Fruit fly (Drosophila melanogaster) whole organism, embryonic: ENCODE data around the gene Tet.
A peak's percentile ranks its signal among the peaks of the same experiment; 100 is the strongest.

ENCODE experiments used
- Awh ChIP-seq: fragments of 200-800 bp; sonication (Bioruptor generic); IDR thresholded peaks from 2 replicates; pipeline ENCODE4, ENCODE4 v1.3.6; 2022; ENCODE audit warnings: missing biosample characterization, missing genetic modification characterization
- Blimp-1 ChIP-seq: fragments of 200-800 bp; sonication (Bioruptor generic); optimal IDR thresholded peaks from 3 replicates; lab custom pipeline; 2018; ENCODE audit warnings: missing biosample characterization, missing genetic modification characterization, mild to moderate bottlenecking, moderate library complexity, missing genetic modification reagents
- CG10267 ChIP-seq: fragments of 200-800 bp; sonication (Bioruptor generic); optimal IDR thresholded peaks from 2 replicates; lab custom pipeline; 2018; ENCODE audit warnings: missing biosample characterization, mild to moderate bottlenecking, missing genetic modification characterization, moderate library complexity
- CG10321 ChIP-seq: fragments of 200-800 bp; sonication (Bioruptor generic); IDR thresholded peaks from 2 replicates; pipeline ENCODE4 v1.3.6; 2022; ENCODE audit warnings: missing biosample characterization, missing genetic modification characterization
- CG10959 ChIP-seq: fragments of 200-800 bp; sonication (Bioruptor generic); IDR thresholded peaks from 2 replicates; pipeline ENCODE4 v1.3.6; 2022; ENCODE audit warnings: missing biosample characterization, missing genetic modification characterization
- CG10979 ChIP-seq: fragments of 200-800 bp; sonication (Bioruptor generic); optimal IDR thresholded peaks from 2 replicates; lab custom pipeline; 2018; ENCODE audit warnings: missing biosample characterization, mild to moderate bottlenecking, missing genetic modification characterization, moderate library complexity
- CG12236 ChIP-seq: fragments of 200-800 bp; sonication (Bioruptor generic); optimal IDR thresholded peaks from 2 replicates; lab custom pipeline; 2016; ENCODE audit warnings: missing biosample characterization, missing genetic modification characterization
- CG14014 ChIP-seq: fragments of 200-800 bp; sonication (Bioruptor generic); IDR thresholded peaks from 2 replicates; pipeline ENCODE4 v1.3.6; 2022; ENCODE audit warnings: missing biosample characterization, missing genetic modification characterization
- CG1603 ChIP-seq: fragments of 200-800 bp; sonication (Bioruptor generic); optimal IDR thresholded peaks from 2 replicates; lab custom pipeline; 2019; ENCODE audit warnings: missing biosample characterization, mild to moderate bottlenecking, missing genetic modification characterization, moderate library complexity
- CG17912 ChIP-seq: fragments of 200-800 bp; sonication (Bioruptor generic); optimal IDR thresholded peaks from 2 replicates; lab custom pipeline; 2018; ENCODE audit warnings: missing biosample characterization, mild to moderate bottlenecking, missing genetic modification characterization
- CG18262 ChIP-seq: fragments of 200-800 bp; optimal IDR thresholded peaks from 3 replicates; lab custom pipeline; 2019; ENCODE audit warnings: missing biosample characterization, mild to moderate bottlenecking, missing genetic modification characterization, moderate library complexity
- CG1832 ChIP-seq: fragments of 200-800 bp; sonication (Bioruptor generic); optimal IDR thresholded peaks from 2 replicates; lab custom pipeline; 2017; ENCODE audit warnings: missing biosample characterization, mild to moderate bottlenecking, missing genetic modification characterization, inconsistent platforms
- CG32772 ChIP-seq: fragments of 200-800 bp; sonication (Bioruptor generic); IDR thresholded peaks from 2 replicates; pipeline ENCODE4 v1.3.6; 2022; ENCODE audit warnings: missing biosample characterization, missing genetic modification characterization
- CG33557 ChIP-seq: fragments of 200-800 bp; sonication (Bioruptor generic); optimal IDR thresholded peaks from 2 replicates; lab custom pipeline; 2019; ENCODE audit warnings: missing biosample characterization, mild to moderate bottlenecking, missing genetic modification characterization, moderate library complexity
- CG3838 ChIP-seq: fragments of 200-800 bp; sonication (Bioruptor generic); optimal IDR thresholded peaks from 3 replicates; lab custom pipeline; 2016; ENCODE audit warnings: missing biosample characterization, missing genetic modification characterization
- CG5245 ChIP-seq: fragments of 200-800 bp; sonication (Bioruptor generic); optimal IDR thresholded peaks from 3 replicates; lab custom pipeline; 2016; ENCODE audit warnings: missing biosample characterization, missing genetic modification characterization
- CG6254 ChIP-seq: fragments of 200-800 bp; sonication (Bioruptor generic); optimal IDR thresholded peaks from 3 replicates; lab custom pipeline; 2017; ENCODE audit warnings: mild to moderate bottlenecking, missing biosample characterization, missing genetic modification reagents, missing genetic modification characterization
- CG6813 ChIP-seq: fragments of 200-800 bp; sonication (Bioruptor generic); optimal IDR thresholded peaks from 2 replicates; lab custom pipeline; 2017; ENCODE audit warnings: missing biosample characterization, missing genetic modification characterization, mild to moderate bottlenecking, moderate library complexity, missing genetic modification reagents
- CG7372 ChIP-seq: fragments of 200-800 bp; sonication (Bioruptor generic); IDR thresholded peaks from 2 replicates; pipeline ENCODE4 v1.3.6; 2022; ENCODE audit warnings: missing biosample characterization, missing genetic modification characterization
- CG8089 ChIP-seq: fragments of 200-800 bp; sonication (Bioruptor generic); optimal IDR thresholded peaks from 3 replicates; lab custom pipeline; 2016; ENCODE audit warnings: missing biosample characterization, missing genetic modification characterization
- CG8281 ChIP-seq: fragments of 200-800 bp; sonication (Bioruptor generic); optimal IDR thresholded peaks from 2 replicates; lab custom pipeline; 2018; ENCODE audit warnings: missing biosample characterization, mild to moderate bottlenecking, missing genetic modification characterization, moderate library complexity
- CrebB ChIP-seq: fragments of 200-800 bp; sonication (Bioruptor generic); optimal IDR thresholded peaks from 3 replicates; lab custom pipeline; 2018; ENCODE audit warnings: missing biosample characterization, mild to moderate bottlenecking, missing genetic modification characterization
- Ets65A ChIP-seq: fragments of 200-800 bp; sonication (Bioruptor generic); peaks from one replicate; lab custom pipeline; 2016; ENCODE audit warnings: missing biosample characterization, missing genetic modification characterization
- Gug ChIP-seq: fragments of 200-800 bp; sonication (Bioruptor generic); IDR thresholded peaks from 4 replicates; pipeline ENCODE4 v1.3.6; 2022; ENCODE audit warnings: missing biosample characterization, missing genetic modification characterization
- Myb ChIP-seq: fragments of 200-800 bp; sonication (Bioruptor generic); optimal IDR thresholded peaks from 2 replicates; lab custom pipeline; 2016; ENCODE audit warnings: missing biosample characterization, missing genetic modification characterization
- Nf-YA ChIP-seq: fragments of 200-800 bp; sonication (Bioruptor generic); IDR thresholded peaks from 2 replicates; pipeline ENCODE4 v1.3.6; 2022; ENCODE audit warnings: missing biosample characterization, missing genetic modification characterization
- Rx ChIP-seq: fragments of 200-800 bp; sonication (Bioruptor generic); IDR thresholded peaks from 2 replicates; pipeline ENCODE4 v1.3.6; 2022; ENCODE audit warnings: missing biosample characterization, missing genetic modification characterization
- Sox100B ChIP-seq: fragments of 200-800 bp; sonication (Bioruptor generic); optimal IDR thresholded peaks from 3 replicates; lab custom pipeline; 2018; ENCODE audit warnings: missing biosample characterization, mild to moderate bottlenecking, missing genetic modification characterization
- amos ChIP-seq: fragments of 200-800 bp; sonication (Bioruptor generic); IDR thresholded peaks from 2 replicates; pipeline ENCODE4 v1.3.6; 2022; ENCODE audit warnings: missing biosample characterization, missing genetic modification characterization; ENCODE audit not compliant: partially characterized antibody
- bcd ChIP-seq: fragments of 200-800 bp; sonication (Bioruptor generic); optimal IDR thresholded peaks from 2 replicates; lab custom pipeline; 2017; ENCODE audit warnings: missing biosample characterization, mild to moderate bottlenecking, missing genetic modification characterization
- bsh ChIP-seq, 2 experiments: fragments of 200-800 bp; sonication (Bioruptor generic); optimal IDR thresholded peaks; 2 replicates each; lab custom pipeline; 2017 to 2018; ENCODE audit warnings: mild to moderate bottlenecking in 2 of 2, missing biosample characterization in 2 of 2, missing genetic modification characterization in 2 of 2, moderate library complexity in 1 of 2
- btn ChIP-seq: fragments of 200-800 bp; sonication (Bioruptor generic); optimal IDR thresholded peaks from 2 replicates; lab custom pipeline; 2016; ENCODE audit warnings: missing biosample characterization, missing genetic modification characterization
- inv ChIP-seq: fragments of 200-800 bp; sonication (Bioruptor generic); IDR thresholded peaks from 2 replicates; pipeline ENCODE4 v1.3.6; 2022; ENCODE audit warnings: missing biosample characterization, missing genetic modification characterization; ENCODE audit not compliant: partially characterized antibody
- nom ChIP-seq: fragments of 200-800 bp; sonication (Bioruptor generic); optimal IDR thresholded peaks from 2 replicates; lab custom pipeline; 2017; ENCODE audit warnings: missing biosample characterization, missing genetic modification characterization, mild to moderate bottlenecking, moderate library complexity, missing genetic modification reagents
- phol ChIP-seq: fragments of 200-800 bp; sonication (Bioruptor generic); optimal IDR thresholded peaks from 3 replicates; lab custom pipeline; 2018; ENCODE audit warnings: missing biosample characterization, mild to moderate bottlenecking, missing genetic modification characterization, moderate library complexity
- pita ChIP-seq: fragments of 200-800 bp; sonication (Bioruptor generic); optimal IDR thresholded peaks from 2 replicates; lab custom pipeline; 2017; ENCODE audit warnings: missing biosample characterization, mild to moderate bottlenecking, missing genetic modification characterization
- pum ChIP-seq: fragments of 200-800 bp; sonication (Bioruptor generic); optimal IDR thresholded peaks from 2 replicates; lab custom pipeline; 2016; ENCODE audit warnings: missing biosample characterization, missing genetic modification characterization
- ssp ChIP-seq: fragments of 200-800 bp; sonication (Bioruptor generic); IDR thresholded peaks from 2 replicates; pipeline ENCODE4 v1.3.6; 2022; ENCODE audit warnings: missing biosample characterization, missing genetic modification characterization
- tgo ChIP-seq: fragments of 200-800 bp; sonication (Bioruptor generic); IDR thresholded peaks from 3 replicates; pipeline ENCODE4 v1.3.6; 2022; ENCODE audit warnings: missing biosample characterization, missing genetic modification characterization
- trem ChIP-seq: fragments of 200-800 bp; optimal IDR thresholded peaks from 3 replicates; lab custom pipeline; 2019; ENCODE audit warnings: missing biosample characterization, mild to moderate bottlenecking, missing genetic modification characterization, moderate library complexity
- wdn ChIP-seq: fragments of 200-800 bp; sonication (Bioruptor generic); IDR thresholded peaks from 2 replicates; pipeline ENCODE4 v1.3.6; 2022; ENCODE audit warnings: missing biosample characterization, missing genetic modification characterization
- zfh1 ChIP-seq: fragments of 200-800 bp; sonication (Bioruptor generic); IDR thresholded peaks from 3 replicates; pipeline ENCODE4 v1.3.6; 2022; ENCODE audit warnings: missing biosample characterization, missing genetic modification characterization

The Tet gene

DNA sequence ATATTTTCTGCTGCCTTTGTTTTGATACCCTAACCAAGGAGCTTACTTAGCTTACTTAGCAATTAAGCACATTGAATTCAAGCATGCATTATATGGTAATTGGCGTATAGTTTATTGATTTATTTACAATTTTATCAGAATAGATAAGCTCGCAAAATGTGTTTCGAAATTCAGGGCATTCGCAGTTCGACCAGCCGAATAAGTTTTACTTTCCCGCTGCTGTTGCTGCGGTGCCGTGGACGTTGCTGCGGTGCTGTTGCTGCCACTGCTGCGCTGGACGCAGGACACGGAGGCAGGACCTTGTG lies 821 bp upstream of the Tet start (continued):
- TF ChIP-seq pum (GFP tag; lab: Kevin White, UChicago) (peak; percentile 0), CG8089 (GFP tag; lab: Kevin White, UChicago) (no peak), CG10321 (no peak), pita (GFP tag; lab: Kevin White, UChicago) (no peak), CG12236 (no peak), CrebB (tag; lab: Kevin White, UChicago) (no peak), CG18262 (tag; lab: Kevin White, UChicago) (peak; percentile 69), CG10267 (peak; percentile 0), Gug (GFP tag; lab: Robert Waterston, UW) (peak; percentile 42; the same call in 2 of the 4 replicates), CG6813 (GFP tag; lab: Kevin White, UChicago) (peak; percentile 10), CG1603 (tag; lab: Kevin White, UChicago) (peak; percentile 36), CG32772 (GFP tag; lab: Robert Waterston, UW) (peak; percentile 62), CG8281 (tag; lab: Kevin White, UChicago) (no peak), CG6254 (GFP tag; lab: Kevin White, UChicago) (no peak), Ets65A (peak; percentile 88), inv (GFP tag; lab: Robert Waterston, UW) (no peak), Sox100B (GFP tag; lab: Kevin White, UChicago) (no peak), CG17912 (no peak), Awh (GFP tag; lab: Robert Waterston, UW) (peak; percentile 60; the same call in 1 of the 2 replicates), CG10979 (tag; lab: Kevin White, UChicago) (peak; percentile 68), tgo (GFP tag; lab: Robert Waterston, UW) (peak; percentile 51; the same call in 1 of the 3 replicates), btn (no peak), CG33557 (GFP tag; lab: Kevin White, UChicago) (no peak), CG14014 (GFP tag; lab: Robert Waterston, UW) (no peak), CG3838 (GFP tag; lab: Kevin White, UChicago) (no peak), wdn (GFP tag; lab: Robert Waterston, UW) (no peak), zfh1 (GFP tag; lab: Robert Waterston, UW) (peak; percentile 67), Nf-YA (GFP tag; lab: Robert Waterston, UW) (no peak), ssp (GFP tag; lab: Robert Waterston, UW) (peak; percentile 24; the same call in 1 of the 2 replicates), CG5245 (peak; percentile 24), trem (no peak), CG10959 (GFP tag; lab: Robert Waterston, UW) (peak; percentile 56; the same call in 1 of the 2 replicates), phol (tag; lab: Kevin White, UChicago) (peak; percentile 54), Rx (GFP tag; lab: Robert Waterston, UW) (no peak), Blimp-1 (GFP tag; lab: Kevin White, UChicago) (peak; percentile 56), Myb (GFP tag; lab: Kevin White, UChicago) (no peak), CG7372 (peak; percentile 54; the same call in 1 of the 2 replicates)

DNA sequence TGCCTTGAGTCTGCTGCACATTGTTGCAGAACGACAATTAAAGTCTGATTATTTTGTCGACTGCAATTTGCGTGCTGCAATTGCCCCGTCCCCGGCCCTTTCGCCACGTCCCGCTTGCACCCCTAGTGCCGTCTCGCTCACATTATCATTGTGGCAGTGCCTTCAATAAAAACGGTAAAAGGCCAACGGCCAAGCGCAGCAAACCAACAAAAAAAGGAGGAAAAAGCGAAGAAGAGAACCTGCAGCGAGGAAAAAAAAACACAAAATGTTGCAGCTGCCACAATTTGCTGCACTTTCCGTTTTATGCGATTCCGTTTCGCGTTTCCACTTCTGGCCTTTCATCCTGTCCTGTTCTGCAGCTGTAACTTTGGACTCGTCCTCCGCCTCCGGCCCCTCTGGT lies 4.9 kb downstream of the Tet start:
- peak; percentile 34 for TF ChIP-seq CG1832
- TF ChIP-seq amos: no peak
- TF ChIP-seq nom: peak; percentile 34
- TF ChIP-seq, all 482 proteins: peak for 2

dm6 chr3L:2873059-2873458 lies 5.9 kb downstream of the Tet start:
- peak; percentile 92 for TF ChIP-seq nom
- no peak for TF ChIP-seq bcd
- peak in 1 of 2 experiments; percentile 31 for TF ChIP-seq bsh (GFP tag; optimal IDR thresholded peaks at IDR 0.05; lab: Kevin White, UChicago)
